Fruit fly (Drosophila melanogaster): ENCODE data around the gene CG9119.

The CG9119 gene

dm6 chr3L:1216460-1216859, 11.9 kb upstream of the CG9119 start:
- no peak for TF ChIP-seq CG5204 (GFP tag; optimal IDR thresholded peaks at IDR 0.05)
- TF ChIP-seq ovo (GFP tag; optimal IDR thresholded peaks at IDR 0.05), result no peak
- TF ChIP-seq CG12768 (GFP tag; optimal IDR thresholded peaks at IDR 0.05), result no peak
- no peak for TF ChIP-seq bab1 (GFP tag; optimal IDR thresholded peaks at IDR 0.05)
- no peak for TF ChIP-seq kay (GFP tag; ENCODE audit: borderline replicate concordance)
- no peak for TF ChIP-seq cnc (optimal IDR thresholded peaks at IDR 0.05)
- no peak for TF ChIP-seq Mnt (GFP tag; optimal IDR thresholded peaks at IDR 0.05)
- TF ChIP-seq Crg-1 (GFP tag; optimal IDR thresholded peaks at IDR 0.05), result no peak
- TF ChIP-seq pad (GFP tag; optimal IDR thresholded peaks at IDR 0.05), result no peak
- TF ChIP-seq CG11617 (GFP tag; optimal IDR thresholded peaks at IDR 0.05), result no peak
- TF ChIP-seq tj (GFP tag; optimal IDR thresholded peaks at IDR 0.05), result no peak
- TF ChIP-seq Hr96 (GFP tag; optimal IDR thresholded peaks at IDR 0.05), result no peak
- TF ChIP-seq CG14711 (tag; optimal IDR thresholded peaks at IDR 0.05), result no peak
- TF ChIP-seq toe (GFP tag; optimal IDR thresholded peaks at IDR 0.05), result no peak
- no peak for TF ChIP-seq CG1620 (GFP tag; optimal IDR thresholded peaks at IDR 0.05)

- TF ChIP-seq ovo (GFP tag; optimal IDR thresholded peaks at IDR 0.05) (no peak), CG11617 (GFP tag; optimal IDR thresholded peaks at IDR 0.05) (no peak), CG14711 (tag; optimal IDR thresholded peaks at IDR 0.05) (no peak), Crg-1 (GFP tag; optimal IDR thresholded peaks at IDR 0.05) (no peak), kay (GFP tag; ENCODE audit: borderline replicate concordance) (no peak), cic (GFP tag; optimal IDR thresholded peaks at IDR 0.05) (no peak), CG1620 (GFP tag; optimal IDR thresholded peaks at IDR 0.05) (no peak), CG5204 (GFP tag; optimal IDR thresholded peaks at IDR 0.05) (no peak)
Measured at dm6 chr3L:1212571-1212970, 8.0 kb upstream of the CG9119 start, which contains the start of gene LysE. Gene LysE (plus strand): TSS chr3L:1212827.

dm6 chr3L:1212113-1212512, 7.5 kb upstream of the CG9119 start:
- TF ChIP-seq CG12768 (GFP tag; optimal IDR thresholded peaks at IDR 0.05) (no peak), pad (GFP tag; optimal IDR thresholded peaks at IDR 0.05) (no peak), toe (GFP tag; optimal IDR thresholded peaks at IDR 0.05) (no peak), Mnt (GFP tag; optimal IDR thresholded peaks at IDR 0.05) (no peak), Clk (GFP tag; optimal IDR thresholded peaks at IDR 0.05) (no peak), Crg-1 (GFP tag; optimal IDR thresholded peaks at IDR 0.05) (no peak)

- TF ChIP-seq CG12768 (GFP tag; optimal IDR thresholded peaks at IDR 0.05) (no peak), kay (GFP tag; ENCODE audit: borderline replicate concordance) (no peak), cnc (optimal IDR thresholded peaks at IDR 0.05) (no peak), ovo (GFP tag; optimal IDR thresholded peaks at IDR 0.05) (no peak), Clk (GFP tag; optimal IDR thresholded peaks at IDR 0.05) (no peak), CG11617 (GFP tag; optimal IDR thresholded peaks at IDR 0.05) (no peak), pad (GFP tag; optimal IDR thresholded peaks at IDR 0.05) (no peak), tj (GFP tag; optimal IDR thresholded peaks at IDR 0.05) (no peak), cic (GFP tag; optimal IDR thresholded peaks at IDR 0.05) (no peak), CG5204 (GFP tag; optimal IDR thresholded peaks at IDR 0.05) (no peak), CG7101 (tag; optimal IDR thresholded peaks at IDR 0.05) (no peak), CG33017 (tag; optimal IDR thresholded peaks at IDR 0.05) (no peak), Crg-1 (GFP tag; optimal IDR thresholded peaks at IDR 0.05) (no peak), CG7045 (GFP tag; optimal IDR thresholded peaks at IDR 0.05) (no peak), CG14711 (tag; optimal IDR thresholded peaks at IDR 0.05) (no peak), CG1620 (GFP tag; optimal IDR thresholded peaks at IDR 0.05) (no peak), Mnt (GFP tag; optimal IDR thresholded peaks at IDR 0.05) (no peak)
Measured at dm6 chr3L:1211096-1211495, 6.5 kb upstream of the CG9119 start, which contains the start of gene LysD. Gene LysD (minus strand): TSS chr3L:1211196.

dm6 chr3L:1208206-1208605, 3.6 kb upstream of the CG9119 start:
- TF ChIP-seq CG1620 (GFP tag; optimal IDR thresholded peaks at IDR 0.05) (no peak), CG7045 (GFP tag; optimal IDR thresholded peaks at IDR 0.05) (no peak), Mnt (GFP tag; optimal IDR thresholded peaks at IDR 0.05) (no peak), cic (GFP tag; optimal IDR thresholded peaks at IDR 0.05) (no peak), CG5204 (GFP tag; optimal IDR thresholded peaks at IDR 0.05) (no peak), CG11617 (GFP tag; optimal IDR thresholded peaks at IDR 0.05) (no peak), Clk (GFP tag; optimal IDR thresholded peaks at IDR 0.05) (no peak), kay (GFP tag; ENCODE audit: borderline replicate concordance) (no peak), cnc (optimal IDR thresholded peaks at IDR 0.05) (no peak), pad (GFP tag; optimal IDR thresholded peaks at IDR 0.05) (no peak), toe (GFP tag; optimal IDR thresholded peaks at IDR 0.05) (no peak), Crg-1 (GFP tag; optimal IDR thresholded peaks at IDR 0.05) (no peak)

dm6 chr3L:1206682-1207421, 2.3 kb upstream of the CG9119 start, which contains the start of gene LysB:
Gene LysB (plus strand): TSS chr3L:1207371.
- TF ChIP-seq CG1620 (GFP tag; optimal IDR thresholded peaks at IDR 0.05), result no peak
- no peak for TF ChIP-seq Mnt (GFP tag; optimal IDR thresholded peaks at IDR 0.05)
- TF ChIP-seq tj (GFP tag; optimal IDR thresholded peaks at IDR 0.05), result no peak
- TF ChIP-seq cnc (optimal IDR thresholded peaks at IDR 0.05), result no peak
- no peak for TF ChIP-seq kay (GFP tag; ENCODE audit: borderline replicate concordance)
- TF ChIP-seq CG12768 (GFP tag; optimal IDR thresholded peaks at IDR 0.05), result no peak
- TF ChIP-seq CG5204 (GFP tag; optimal IDR thresholded peaks at IDR 0.05), result no peak

Data from whole organism, adult.